Fruit fly (Drosophila melanogaster): ENCODE results near the gene Ctr1A.

Gene Ctr1A

dm6 chrX:6673637-6674487, 12.4 kb downstream of the Ctr1A start, which contains the start of the genes CG3198 and Mcm6:
CG3198 (minus strand) TSS chrX:6673973.
Mcm6 (plus strand) TSS chrX:6674387.
- TF ChIP-seq CG7101 (tag; optimal IDR thresholded peaks at IDR 0.05) (no peak), pad (GFP tag; optimal IDR thresholded peaks at IDR 0.05) (no peak), CG11617 (GFP tag; optimal IDR thresholded peaks at IDR 0.05) (peak; percentile 33)

- TF ChIP-seq CG12768 (GFP tag; optimal IDR thresholded peaks at IDR 0.05) = no peak
- no peak for TF ChIP-seq ovo (GFP tag; optimal IDR thresholded peaks at IDR 0.05)
- no peak for TF ChIP-seq kay (GFP tag; ENCODE audit: borderline replicate concordance)
- no peak for TF ChIP-seq Clk (GFP tag; optimal IDR thresholded peaks at IDR 0.05)
- TF ChIP-seq tj (GFP tag; optimal IDR thresholded peaks at IDR 0.05) = no peak
- peak; percentile 40 for TF ChIP-seq Crg-1 (GFP tag; optimal IDR thresholded peaks at IDR 0.05)
- peak; percentile 43 for TF ChIP-seq bab1 (GFP tag; optimal IDR thresholded peaks at IDR 0.05)
- peak; percentile 26 for TF ChIP-seq CG7101 (tag; optimal IDR thresholded peaks at IDR 0.05)
- no peak for TF ChIP-seq Hr96 (GFP tag; optimal IDR thresholded peaks at IDR 0.05)
- peak; percentile 11 for TF ChIP-seq pad (GFP tag; optimal IDR thresholded peaks at IDR 0.05)
- peak; percentile 62 for TF ChIP-seq CG1620 (GFP tag; optimal IDR thresholded peaks at IDR 0.05)
- no peak for TF ChIP-seq CG5204 (GFP tag; optimal IDR thresholded peaks at IDR 0.05)
- TF ChIP-seq Mnt (GFP tag; optimal IDR thresholded peaks at IDR 0.05) = peak; percentile 65
- peak; percentile 44 for TF ChIP-seq CG14711 (tag; optimal IDR thresholded peaks at IDR 0.05)
- no peak for TF ChIP-seq cic (GFP tag; optimal IDR thresholded peaks at IDR 0.05)
- no peak for TF ChIP-seq cnc (optimal IDR thresholded peaks at IDR 0.05)
- peak; percentile 35 for TF ChIP-seq CG11617 (GFP tag; optimal IDR thresholded peaks at IDR 0.05)
- peak; percentile 48 for TF ChIP-seq toe (GFP tag; optimal IDR thresholded peaks at IDR 0.05)
- no peak for TF ChIP-seq CG7045 (GFP tag; optimal IDR thresholded peaks at IDR 0.05)
- TF ChIP-seq CG33017 (tag; optimal IDR thresholded peaks at IDR 0.05) = no peak
Observed at dm6 chrX:6677826-6678489, 16.5 kb downstream of the Ctr1A start, which contains the start of gene Fum1. Fum1 (plus strand) TSS chrX:6678424.

- TF ChIP-seq kay (GFP tag; ENCODE audit: borderline replicate concordance) = no peak
- TF ChIP-seq Clk (GFP tag; optimal IDR thresholded peaks at IDR 0.05) = peak; percentile 77
- TF ChIP-seq CG33017 (tag; optimal IDR thresholded peaks at IDR 0.05) = peak; percentile 91
- peak; percentile 95 for TF ChIP-seq CG7101 (tag; optimal IDR thresholded peaks at IDR 0.05)
- TF ChIP-seq pad (GFP tag; optimal IDR thresholded peaks at IDR 0.05) = peak; percentile 89
- peak; percentile 75 for TF ChIP-seq cic (GFP tag; optimal IDR thresholded peaks at IDR 0.05)
- peak; percentile 87 for TF ChIP-seq CG7045 (GFP tag; optimal IDR thresholded peaks at IDR 0.05)
- peak; percentile 89 for TF ChIP-seq bab1 (GFP tag; optimal IDR thresholded peaks at IDR 0.05)
- TF ChIP-seq CG5204 (GFP tag; optimal IDR thresholded peaks at IDR 0.05) = no peak
- no peak for TF ChIP-seq toe (GFP tag; optimal IDR thresholded peaks at IDR 0.05)
- TF ChIP-seq Hr96 (GFP tag; optimal IDR thresholded peaks at IDR 0.05) = no peak
- peak; percentile 79 for TF ChIP-seq Mnt (GFP tag; optimal IDR thresholded peaks at IDR 0.05)
- peak; percentile 95 for TF ChIP-seq CG12768 (GFP tag; optimal IDR thresholded peaks at IDR 0.05)
- peak; percentile 30 for TF ChIP-seq ovo (GFP tag; optimal IDR thresholded peaks at IDR 0.05)
- TF ChIP-seq Crg-1 (GFP tag; optimal IDR thresholded peaks at IDR 0.05) = peak; percentile 85
- peak; percentile 88 for TF ChIP-seq CG14711 (tag; optimal IDR thresholded peaks at IDR 0.05)
- TF ChIP-seq CG11617 (GFP tag; optimal IDR thresholded peaks at IDR 0.05) = peak; percentile 88
- TF ChIP-seq tj (GFP tag; optimal IDR thresholded peaks at IDR 0.05) = peak; percentile 97
- TF ChIP-seq CG1620 (GFP tag; optimal IDR thresholded peaks at IDR 0.05) = peak; percentile 83
- TF ChIP-seq cnc (optimal IDR thresholded peaks at IDR 0.05) = no peak
Observed at dm6 chrX:6678635-6679501, 17.4 kb downstream of the Ctr1A start, which contains the start of gene ND-ASHI. ND-ASHI (minus strand) TSS chrX:6679118.

- TF ChIP-seq Hr96 (GFP tag; optimal IDR thresholded peaks at IDR 0.05) (no peak), CG11617 (GFP tag; optimal IDR thresholded peaks at IDR 0.05) (no peak), Crg-1 (GFP tag; optimal IDR thresholded peaks at IDR 0.05) (no peak), Mnt (GFP tag; optimal IDR thresholded peaks at IDR 0.05) (peak; percentile 59), pad (GFP tag; optimal IDR thresholded peaks at IDR 0.05) (peak; percentile 46), bab1 (GFP tag; optimal IDR thresholded peaks at IDR 0.05) (no peak), CG5204 (GFP tag; optimal IDR thresholded peaks at IDR 0.05) (no peak), cnc (optimal IDR thresholded peaks at IDR 0.05) (no peak), CG12768 (GFP tag; optimal IDR thresholded peaks at IDR 0.05) (no peak), CG7101 (tag; optimal IDR thresholded peaks at IDR 0.05) (no peak), kay (GFP tag; ENCODE audit: borderline replicate concordance) (no peak), cic (GFP tag; optimal IDR thresholded peaks at IDR 0.05) (peak; percentile 28), CG14711 (tag; optimal IDR thresholded peaks at IDR 0.05) (no peak), CG33017 (tag; optimal IDR thresholded peaks at IDR 0.05) (no peak)
Observed at dm6 chrX:6679502-6679810, 18.0 kb downstream of the Ctr1A start.

dm6 chrX:6681467-6681866, 20.0 kb downstream of the Ctr1A start, which contains the start of gene Fum2:
Fum2 (plus strand) TSS chrX:6681767.
- TF ChIP-seq Hr96 (GFP tag; optimal IDR thresholded peaks at IDR 0.05) (no peak), CG12768 (GFP tag; optimal IDR thresholded peaks at IDR 0.05) (no peak), tj (GFP tag; optimal IDR thresholded peaks at IDR 0.05) (no peak), Crg-1 (GFP tag; optimal IDR thresholded peaks at IDR 0.05) (no peak), pad (GFP tag; optimal IDR thresholded peaks at IDR 0.05) (no peak), CG5204 (GFP tag; optimal IDR thresholded peaks at IDR 0.05) (no peak), CG7101 (tag; optimal IDR thresholded peaks at IDR 0.05) (no peak), Clk (GFP tag; optimal IDR thresholded peaks at IDR 0.05) (no peak), CG7045 (GFP tag; optimal IDR thresholded peaks at IDR 0.05) (no peak), cic (GFP tag; optimal IDR thresholded peaks at IDR 0.05) (no peak), CG11617 (GFP tag; optimal IDR thresholded peaks at IDR 0.05) (no peak), toe (GFP tag; optimal IDR thresholded peaks at IDR 0.05) (no peak), ovo (GFP tag; optimal IDR thresholded peaks at IDR 0.05) (no peak), CG14711 (tag; optimal IDR thresholded peaks at IDR 0.05) (no peak), cnc (optimal IDR thresholded peaks at IDR 0.05) (no peak), CG1620 (GFP tag; optimal IDR thresholded peaks at IDR 0.05) (no peak), kay (GFP tag; ENCODE audit: borderline replicate concordance) (no peak), Mnt (GFP tag; optimal IDR thresholded peaks at IDR 0.05) (no peak), bab1 (GFP tag; optimal IDR thresholded peaks at IDR 0.05) (no peak)

Data from whole organism, adult.